Worm (Caenorhabditis elegans) whole organism, early embryonic: ENCODE data around the gene C07B5.2.

Experiments
- B0310.2 ChIP-seq: sonication (generic microtip); optimal IDR thresholded peaks from 2 replicates; lab custom pipeline; 2016; ENCODE audit warnings: mild to moderate bottlenecking, missing genetic modification characterization, missing compliant biosample characterization
- F13C5.2 ChIP-seq: sonication (generic microtip); optimal IDR thresholded peaks from 2 replicates; lab custom pipeline; 2017; ENCODE audit warnings: mild to moderate bottlenecking, missing genetic modification characterization, inconsistent platforms, missing compliant biosample characterization
- aly-1 ChIP-seq: sonication (generic microtip); optimal IDR thresholded peaks from 2 replicates; lab custom pipeline; 2016; ENCODE audit warnings: missing genetic modification characterization, missing compliant biosample characterization
- ama-1 ChIP-seq: fragments of 150-350 bp; optimal IDR thresholded peaks from 2 replicates; lab custom pipeline; 2014
- ceh-13 ChIP-seq: fragments of 200-800 bp; sonication (Bioruptor generic); optimal IDR thresholded peaks from 2 replicates; lab custom pipeline; 2018; ENCODE audit warnings: mild to moderate bottlenecking, missing genetic modification characterization, missing compliant biosample characterization
- ceh-36 ChIP-seq: sonication (generic microtip); optimal IDR thresholded peaks from 2 replicates; lab custom pipeline; 2016; ENCODE audit warnings: missing genetic modification characterization, inconsistent platforms, missing compliant biosample characterization
- ets-7 ChIP-seq: sonication (generic microtip); optimal IDR thresholded peaks from 2 replicates; lab custom pipeline; 2016; ENCODE audit warnings: missing genotype, missing genetic modification characterization, missing compliant biosample characterization
- flt-1 ChIP-seq: fragments of 200-800 bp; sonication (Bioruptor generic); IDR thresholded peaks from 2 replicates; pipeline ENCODE4 v1.3.6; 2022; ENCODE audit warnings: missing genetic modification characterization, missing compliant biosample characterization
- hmbx-1 ChIP-seq: sonication (generic microtip); optimal IDR thresholded peaks from 2 replicates; lab custom pipeline; 2016; ENCODE audit warnings: mild to moderate bottlenecking, missing genetic modification characterization, missing compliant biosample characterization
- hmg-4 ChIP-seq: fragments of 200-800 bp; sonication (Bioruptor generic); optimal IDR thresholded peaks from 2 replicates; lab custom pipeline; 2018; ENCODE audit warnings: mild to moderate bottlenecking, missing genetic modification characterization, missing compliant biosample characterization
- hnd-1 ChIP-seq: sonication (generic microtip); optimal IDR thresholded peaks from 2 replicates; lab custom pipeline; 2016; ENCODE audit warnings: missing genetic modification characterization, missing compliant biosample characterization
- pes-1 ChIP-seq: fragments of 200-800 bp; sonication (Bioruptor generic); IDR thresholded peaks from 2 replicates; pipeline ENCODE4 v1.3.6; 2022; ENCODE audit warnings: missing genetic modification reagents, missing genetic modification characterization, missing compliant biosample characterization
- scrt-1 ChIP-seq: fragments of 200-800 bp; sonication (Bioruptor generic); IDR thresholded peaks from 2 replicates; pipeline ENCODE4 v1.3.6; 2022; ENCODE audit warnings: missing genetic modification characterization, missing compliant biosample characterization
- sea-1 ChIP-seq: fragments of 200-800 bp; sonication (Bioruptor generic); conservative IDR thresholded peaks from 2 replicates; pipeline ENCODE4 v1.3.6; 2022; ENCODE audit warnings: missing genetic modification characterization, missing compliant biosample characterization
- tbx-11 ChIP-seq: fragments of 200-800 bp; sonication (Bioruptor generic); IDR thresholded peaks from 2 replicates; pipeline ENCODE4 v1.3.6; 2022; ENCODE audit warnings: missing genetic modification characterization, missing compliant biosample characterization
- tbx-37 ChIP-seq: fragments of 200-800 bp; sonication (Bioruptor generic); conservative IDR thresholded peaks from 2 replicates; pipeline ENCODE4 v1.3.6; 2022; ENCODE audit warnings: missing genetic modification reagents, missing genetic modification characterization, missing compliant biosample characterization
- tra-4 ChIP-seq: sonication (generic microtip); optimal IDR thresholded peaks from 2 replicates; lab custom pipeline; 2017; ENCODE audit warnings: missing genetic modification characterization, missing compliant biosample characterization

The C07B5.2 gene

ce11 chrX:9549657-9550369 lies 32.8 kb upstream of the C07B5.2 start:
- TF ChIP-seq hmg-4 (GFP tag; lab: Kevin White, UChicago): no peak
- no peak for TF ChIP-seq ceh-36
- no peak for TF ChIP-seq ama-1 (lab: Kevin White, UChicago)
- TF ChIP-seq pes-1 (GFP tag; lab: Robert Waterston, UW): no peak
- no peak for TF ChIP-seq ets-7 (tag; lab: Kevin White, UChicago)
- no peak for TF ChIP-seq tbx-11 (GFP tag; lab: Robert Waterston, UW)
- no peak for TF ChIP-seq B0310.2
- TF ChIP-seq ceh-13 (GFP tag; lab: Kevin White, UChicago): no peak
- TF ChIP-seq hnd-1: no peak
- TF ChIP-seq flt-1: no peak
- no peak for TF ChIP-seq scrt-1
- TF ChIP-seq F13C5.2 (tag; lab: Kevin White, UChicago): no peak
- TF ChIP-seq sea-1 (GFP tag; lab: Robert Waterston, UW): no peak
- TF ChIP-seq tbx-37: no peak
- no peak for TF ChIP-seq aly-1 (tag; lab: Kevin White, UChicago)
- no peak for TF ChIP-seq tra-4 (tag; lab: Kevin White, UChicago)

ce11 chrX:9548890-9549289 lies 31.9 kb upstream of the C07B5.2 start:
- TF ChIP-seq tbx-37 (no peak), pes-1 (GFP tag; lab: Robert Waterston, UW) (no peak), tbx-11 (GFP tag; lab: Robert Waterston, UW) (no peak), tra-4 (tag; lab: Kevin White, UChicago) (no peak), flt-1 (no peak), hmbx-1 (tag; lab: Kevin White, UChicago) (no peak), hnd-1 (no peak), sea-1 (GFP tag; lab: Robert Waterston, UW) (no peak)

ce11 chrX:9548011-9548795 lies 31.2 kb upstream of the C07B5.2 start:
- TF ChIP-seq ceh-13 (GFP tag; lab: Kevin White, UChicago) (no peak), ama-1 (lab: Kevin White, UChicago) (no peak), pes-1 (GFP tag; lab: Robert Waterston, UW) (no peak), sea-1 (GFP tag; lab: Robert Waterston, UW) (no peak), hnd-1 (no peak), hmbx-1 (tag; lab: Kevin White, UChicago) (no peak)

ce11 chrX:9547264-9547751 lies 30.3 kb upstream of the C07B5.2 start:
- TF ChIP-seq hnd-1: no peak
- no peak for TF ChIP-seq sea-1 (GFP tag; lab: Robert Waterston, UW)
- no peak for TF ChIP-seq tbx-11 (GFP tag; lab: Robert Waterston, UW)
- TF ChIP-seq aly-1 (tag; lab: Kevin White, UChicago): no peak
- TF ChIP-seq flt-1: no peak
- TF ChIP-seq ceh-36: no peak
- TF ChIP-seq tra-4 (tag; lab: Kevin White, UChicago): no peak
- no peak for TF ChIP-seq hmg-4 (GFP tag; lab: Kevin White, UChicago)
- TF ChIP-seq B0310.2: no peak
- TF ChIP-seq ceh-13 (GFP tag; lab: Kevin White, UChicago): no peak

- TF ChIP-seq flt-1: no peak
- no peak for TF ChIP-seq tra-4 (tag; lab: Kevin White, UChicago)
- TF ChIP-seq ets-7 (tag; lab: Kevin White, UChicago): no peak
- no peak for TF ChIP-seq ceh-36
- no peak for TF ChIP-seq F13C5.2 (tag; lab: Kevin White, UChicago)
- TF ChIP-seq sea-1 (GFP tag; lab: Robert Waterston, UW): no peak
- no peak for TF ChIP-seq B0310.2
- TF ChIP-seq scrt-1: no peak
- no peak for TF ChIP-seq tbx-11 (GFP tag; lab: Robert Waterston, UW)
- no peak for TF ChIP-seq ceh-13 (GFP tag; lab: Kevin White, UChicago)
Measured at ce11 chrX:9546640-9547039, 29.6 kb upstream of the C07B5.2 start.

ce11 chrX:9544405-9544804 lies 27.4 kb upstream of the C07B5.2 start:
- TF ChIP-seq tbx-37: no peak
- TF ChIP-seq tra-4 (tag; lab: Kevin White, UChicago): no peak
- TF ChIP-seq pes-1 (GFP tag; lab: Robert Waterston, UW): no peak
- TF ChIP-seq F13C5.2 (tag; lab: Kevin White, UChicago): no peak
- no peak for TF ChIP-seq sea-1 (GFP tag; lab: Robert Waterston, UW)
- TF ChIP-seq hmbx-1 (tag; lab: Kevin White, UChicago): no peak
- no peak for TF ChIP-seq ceh-13 (GFP tag; lab: Kevin White, UChicago)
- TF ChIP-seq B0310.2: no peak
- no peak for TF ChIP-seq aly-1 (tag; lab: Kevin White, UChicago)
- no peak for TF ChIP-seq ama-1 (lab: Kevin White, UChicago)
- TF ChIP-seq scrt-1: no peak
- TF ChIP-seq flt-1: no peak
- TF ChIP-seq hmg-4 (GFP tag; lab: Kevin White, UChicago): no peak
- TF ChIP-seq hnd-1: no peak
- TF ChIP-seq tbx-11 (GFP tag; lab: Robert Waterston, UW): no peak
- no peak for TF ChIP-seq ceh-36

ce11 chrX:9543352-9543751 lies 26.3 kb upstream of the C07B5.2 start, which contains the start of gene F49E2.5:
Gene F49E2.5 (plus strand): TSS chrX:9543652.
- TF ChIP-seq tbx-37 (no peak), F13C5.2 (tag; lab: Kevin White, UChicago) (no peak), scrt-1 (no peak), ets-7 (tag; lab: Kevin White, UChicago) (no peak)
